Worm (Caenorhabditis elegans): Measurements from ENCODE around the gene H35N09.2.

The H35N09.2 gene

ce11 chrX:8643817-8644216 is 39.0 kb upstream of the H35N09.2 start, which contains the start of gene stg-2:
TSS of gene stg-2 (minus strand) at chrX:8643917.
- TF ChIP-seq nfya-1 (tag; optimal IDR thresholded peaks at IDR 0.05; ENCODE audit: insufficient read depth) (no peak), skn-1 (tag; optimal IDR thresholded peaks at IDR 0.05) (no peak), unc-62 (GFP tag; optimal IDR thresholded peaks at IDR 0.05) (no peak), egl-5 (tag; optimal IDR thresholded peaks at IDR 0.05) (no peak), unc-39 (tag; optimal IDR thresholded peaks at IDR 0.05) (no peak), snpc-4 (tag; optimal IDR thresholded peaks at IDR 0.05) (no peak)

- peak; percentile 49 for TF ChIP-seq nhr-43 (tag; optimal IDR thresholded peaks at IDR 0.05; ENCODE audit: poor library complexity, severe bottlenecking)
- no peak for TF ChIP-seq nhr-76 (tag; optimal IDR thresholded peaks at IDR 0.05)
- TF ChIP-seq elt-2 (tag; optimal IDR thresholded peaks at IDR 0.05): peak; percentile 16
These were observed 35.8 kb upstream of the H35N09.2 start for ce11 chrX:8640654-8641053.

ce11 chrX:8638679-8639184 is 33.9 kb upstream of the H35N09.2 start:
- peak; percentile 10 for TF ChIP-seq lsy-12 (tag; optimal IDR thresholded peaks at IDR 0.05)
- no peak for TF ChIP-seq sea-2 (GFP tag; optimal IDR thresholded peaks at IDR 0.05)
- no peak for TF ChIP-seq pqm-1 (tag; optimal IDR thresholded peaks at IDR 0.05)
- TF ChIP-seq nhr-43 (tag; optimal IDR thresholded peaks at IDR 0.05; ENCODE audit: poor library complexity, severe bottlenecking): peak; percentile 45
- TF ChIP-seq unc-62 (GFP tag; optimal IDR thresholded peaks at IDR 0.05): no peak
- TF ChIP-seq nhr-25 (tag; optimal IDR thresholded peaks at IDR 0.05): peak; percentile 12

- TF ChIP-seq ztf-4 (tag; optimal IDR thresholded peaks at IDR 0.05) (no peak), lsy-12 (tag; optimal IDR thresholded peaks at IDR 0.05) (no peak)
These were observed 20.2 kb upstream of the H35N09.2 start, which contains the start of gene K01A12.3 for ce11 chrX:8625090-8625489. TSS of gene K01A12.3 (minus strand) at chrX:8625190.

ce11 chrX:8623840-8624591 is 19.2 kb upstream of the H35N09.2 start:
- TF ChIP-seq egl-27 (tag; optimal IDR thresholded peaks at IDR 0.05) (peak; percentile 50), ZK546.5 (tag; optimal IDR thresholded peaks at IDR 0.05) (no peak), tbx-2 (tag; optimal IDR thresholded peaks at IDR 0.05) (peak; percentile 63), elt-2 (tag; optimal IDR thresholded peaks at IDR 0.05) (peak; percentile 21), lin-39 (tag; optimal IDR thresholded peaks at IDR 0.05) (peak; percentile 47), nfya-1 (tag; optimal IDR thresholded peaks at IDR 0.05; ENCODE audit: insufficient read depth) (peak; percentile 40), nhr-43 (tag; optimal IDR thresholded peaks at IDR 0.05; ENCODE audit: poor library complexity, severe bottlenecking) (peak; percentile 49), skn-1 (tag; optimal IDR thresholded peaks at IDR 0.05) (no peak), nhr-25 (tag; optimal IDR thresholded peaks at IDR 0.05) (peak; percentile 46), pha-4 (tag; optimal IDR thresholded peaks at IDR 0.05) (peak; percentile 20), ztf-11 (tag; optimal IDR thresholded peaks at IDR 0.05) (no peak), hmg-11 (tag; optimal IDR thresholded peaks at IDR 0.05) (peak; percentile 53), ceh-28 (tag; optimal IDR thresholded peaks at IDR 0.05) (peak; percentile 8)

- no peak for TF ChIP-seq elt-3 (tag; optimal IDR thresholded peaks at IDR 0.05)
- TF ChIP-seq lin-15B (tag; optimal IDR thresholded peaks at IDR 0.05): no peak
- TF ChIP-seq ztf-4 (tag; optimal IDR thresholded peaks at IDR 0.05): no peak
- no peak for TF ChIP-seq pha-4 (tag; optimal IDR thresholded peaks at IDR 0.05)
- TF ChIP-seq egl-5 (tag; optimal IDR thresholded peaks at IDR 0.05): no peak
- no peak for TF ChIP-seq ceh-82 (tag; optimal IDR thresholded peaks at IDR 0.05)
- TF ChIP-seq unc-62 (GFP tag; optimal IDR thresholded peaks at IDR 0.05): no peak
- no peak for TF ChIP-seq nfya-1 (tag; optimal IDR thresholded peaks at IDR 0.05; ENCODE audit: insufficient read depth)
- no peak for TF ChIP-seq hmg-11 (tag; optimal IDR thresholded peaks at IDR 0.05)
- no peak for TF ChIP-seq nhr-11 (tag; optimal IDR thresholded peaks at IDR 0.05)
- TF ChIP-seq lin-39 (tag; optimal IDR thresholded peaks at IDR 0.05): no peak
- no peak for TF ChIP-seq mml-1 (tag; optimal IDR thresholded peaks at IDR 0.05)
- no peak for TF ChIP-seq ceh-28 (tag; optimal IDR thresholded peaks at IDR 0.05)
- no peak for TF ChIP-seq elt-1 (tag; optimal IDR thresholded peaks at IDR 0.05)
These were observed 8.2 kb upstream of the H35N09.2 start, which contains the start of gene K01A12.2 for ce11 chrX:8613053-8613452. TSS of gene K01A12.2 (plus strand) at chrX:8613353.

Measured in whole organism, L3 larva.